Worm (Caenorhabditis elegans): ENCODE measurements around the gene sfxn-1.4.
A peak's percentile ranks its signal among the peaks of the same experiment; 100 is the strongest.

The sfxn-1.4 gene

ce11 chrII:11719533-11719932 is 38.5 kb upstream of the sfxn-1.4 start:
- TF ChIP-seq odd-2 (tag; optimal IDR thresholded peaks at IDR 0.05) (no peak), Y22D7AL.16 (tag; optimal IDR thresholded peaks at IDR 0.05) (no peak), ceh-45 (GFP tag; IDR thresholded peaks at IDR 0.05) (no peak), eyg-1 (tag; optimal IDR thresholded peaks at IDR 0.05) (no peak), pha-4 (tag; optimal IDR thresholded peaks at IDR 0.05) (no peak), ceh-2 (tag; optimal IDR thresholded peaks at IDR 0.05) (no peak), ceh-22 (tag; optimal IDR thresholded peaks at IDR 0.05) (no peak), ref-2 (tag; optimal IDR thresholded peaks at IDR 0.05) (no peak), lim-6 (tag; optimal IDR thresholded peaks at IDR 0.05) (no peak)

ce11 chrII:11714728-11715127 is 33.7 kb upstream of the sfxn-1.4 start:
- TF ChIP-seq rnt-1 (tag; optimal IDR thresholded peaks at IDR 0.05) (no peak), unc-86 (tag; optimal IDR thresholded peaks at IDR 0.05) (no peak), ref-2 (tag; optimal IDR thresholded peaks at IDR 0.05) (no peak), sdc-2 (tag; optimal IDR thresholded peaks at IDR 0.05) (no peak), mec-3 (tag; optimal IDR thresholded peaks at IDR 0.05; ENCODE audit: borderline replicate concordance) (no peak), ztf-16 (tag; optimal IDR thresholded peaks at IDR 0.05) (no peak), nfya-1 (tag; optimal IDR thresholded peaks at IDR 0.05) (no peak), ceh-19 (GFP tag; optimal IDR thresholded peaks at IDR 0.05) (no peak), madf-2 (tag; optimal IDR thresholded peaks at IDR 0.05) (no peak), elt-2 (tag; optimal IDR thresholded peaks at IDR 0.05) (no peak), che-1 (tag; optimal IDR thresholded peaks at IDR 0.05) (no peak), unc-55 (GFP tag; optimal IDR thresholded peaks at IDR 0.05) (no peak), hlh-8 (tag; optimal IDR thresholded peaks at IDR 0.05) (no peak)

ce11 chrII:11713569-11713968 is 32.5 kb upstream of the sfxn-1.4 start, which contains the start of gene F13D12.10:
TSS of gene F13D12.10 (plus strand) at chrII:11713799.
- TF ChIP-seq hlh-8 (tag; optimal IDR thresholded peaks at IDR 0.05) (no peak), ceh-34 (tag; optimal IDR thresholded peaks at IDR 0.05) (no peak), npax-4 (tag; optimal IDR thresholded peaks at IDR 0.05) (no peak), unc-55 (GFP tag; optimal IDR thresholded peaks at IDR 0.05) (peak; percentile 20), ceh-18 (tag; optimal IDR thresholded peaks at IDR 0.05) (peak; percentile 64), dmd-4 (tag; optimal IDR thresholded peaks at IDR 0.05; ENCODE audit: borderline replicate concordance) (no peak)

- TF ChIP-seq lin-11 (tag; optimal IDR thresholded peaks at IDR 0.05) (no peak), madf-2 (tag; optimal IDR thresholded peaks at IDR 0.05) (no peak), C38D4.7 (GFP tag; optimal IDR thresholded peaks at IDR 0.05) (no peak), pros-1 (tag; optimal IDR thresholded peaks at IDR 0.05) (no peak), pha-2 (tag; optimal IDR thresholded peaks at IDR 0.05) (no peak), dve-1 (tag; optimal IDR thresholded peaks at IDR 0.05) (no peak)
Observed at ce11 chrII:11710771-11711170, 29.7 kb upstream of the sfxn-1.4 start.

- TF ChIP-seq ceh-24 (tag; optimal IDR thresholded peaks at IDR 0.05) = no peak
- TF ChIP-seq hlh-13 (GFP tag; optimal IDR thresholded peaks at IDR 0.05) = no peak
- no peak for TF ChIP-seq pax-1 (tag; optimal IDR thresholded peaks at IDR 0.05)
- no peak for TF ChIP-seq hlh-8 (tag; optimal IDR thresholded peaks at IDR 0.05)
- TF ChIP-seq pat-9 (tag; optimal IDR thresholded peaks at IDR 0.05) = no peak
- TF ChIP-seq hlh-15 (tag; optimal IDR thresholded peaks at IDR 0.05) = no peak
- no peak for TF ChIP-seq dmd-4 (tag; optimal IDR thresholded peaks at IDR 0.05; ENCODE audit: borderline replicate concordance)
- no peak for TF ChIP-seq C38D4.7 (GFP tag; optimal IDR thresholded peaks at IDR 0.05)
- no peak for TF ChIP-seq mec-3 (tag; optimal IDR thresholded peaks at IDR 0.05; ENCODE audit: borderline replicate concordance)
- no peak for TF ChIP-seq nhr-232 (tag; optimal IDR thresholded peaks at IDR 0.05)
- TF ChIP-seq ceh-2 (tag; optimal IDR thresholded peaks at IDR 0.05) = no peak
Observed at ce11 chrII:11709464-11709863, 28.4 kb upstream of the sfxn-1.4 start, which contains the start of gene fcmt-1. TSS of gene fcmt-1 (minus strand) at chrII:11709564.

Measured in whole organism, late embryonic.